Worm (Caenorhabditis elegans) whole organism, L4/young adult: ENCODE data around the gene R06F6.8.

Source experiments
- W03F9.2 ChIP-seq: fragments of 150-350 bp; optimal IDR thresholded peaks from 2 replicates; lab custom pipeline; 2014; ENCODE audit warnings: missing biosample characterization, missing genetic modification characterization
- him-1 ChIP-seq: sonication (generic microtip); optimal IDR thresholded peaks from 2 replicates; lab custom pipeline; 2016; ENCODE audit warnings: missing genotype, missing genetic modification reagents, missing genetic modification characterization, missing compliant biosample characterization

ce11 chrII:10857077-10857476, 37.3 kb upstream of the R06F6.8 start, which contains the start of gene M106.7:
- TF ChIP-seq him-1 (tag; lab: Kevin White, UChicago) (no peak), W03F9.2 (tag; lab: Kevin White, UChicago) (no peak)
